Worm (Caenorhabditis elegans) whole organism, L2 larva: ENCODE measurements around the gene clc-18.

Source experiments
- alr-1 ChIP-seq: fragments of 150-350 bp; optimal IDR thresholded peaks from 2 replicates; lab custom pipeline; 2014; ENCODE audit warnings: missing biosample characterization, missing genetic modification characterization
- ama-1 ChIP-seq: fragments of 150-350 bp; optimal IDR thresholded peaks from 2 replicates; lab custom pipeline; 2018; ENCODE audit warnings: inconsistent platforms
- ceh-82 ChIP-seq: fragments of 150-350 bp; optimal IDR thresholded peaks from 2 replicates; lab custom pipeline; 2014; ENCODE audit warnings: missing biosample characterization, missing genetic modification characterization
- egl-27 ChIP-seq: sonication (generic microtip); optimal IDR thresholded peaks from 3 replicates; lab custom pipeline; 2017; ENCODE audit warnings: missing biosample characterization, missing genetic modification reagents, missing genetic modification characterization
- elt-3 ChIP-seq: sonication (generic microtip); optimal IDR thresholded peaks from 2 replicates; lab custom pipeline; 2017; ENCODE audit warnings: missing biosample characterization, missing genetic modification characterization
- lin-13 ChIP-seq: fragments of 150-350 bp; optimal IDR thresholded peaks from 2 replicates; lab custom pipeline; 2014; ENCODE audit warnings: missing biosample characterization, missing genetic modification reagents, missing genetic modification characterization
- nhr-10 ChIP-seq: sonication (generic microtip); optimal IDR thresholded peaks from 2 replicates; lab custom pipeline; 2017; ENCODE audit warnings: missing biosample characterization, missing genetic modification characterization
- nhr-11 ChIP-seq: fragments of 150-350 bp; optimal IDR thresholded peaks from 2 replicates; lab custom pipeline; 2014; ENCODE audit warnings: missing biosample characterization, missing genetic modification characterization
- nhr-23 ChIP-seq: fragments of 150-350 bp; optimal IDR thresholded peaks from 2 replicates; lab custom pipeline; 2014; ENCODE audit warnings: missing biosample characterization, missing genetic modification reagents, missing genetic modification characterization
- nhr-237 ChIP-seq: fragments of 150-350 bp; optimal IDR thresholded peaks from 2 replicates; lab custom pipeline; 2014; ENCODE audit warnings: missing biosample characterization, missing genetic modification characterization
- skn-1 ChIP-seq: sonication (generic microtip); optimal IDR thresholded peaks from 2 replicates; lab custom pipeline; 2017; ENCODE audit warnings: missing biosample characterization, missing genetic modification characterization
- snpc-4 ChIP-seq: fragments of 150-350 bp; optimal IDR thresholded peaks from 2 replicates; lab custom pipeline; 2014; ENCODE audit warnings: missing biosample characterization, missing genetic modification characterization
- unc-39 ChIP-seq: fragments of 150-350 bp; optimal IDR thresholded peaks from 2 replicates; lab custom pipeline; 2014; ENCODE audit warnings: missing biosample characterization, missing genetic modification characterization
- zag-1 ChIP-seq: fragments of 150-350 bp; optimal IDR thresholded peaks from 2 replicates; lab custom pipeline; 2014; ENCODE audit warnings: missing biosample characterization, missing genetic modification characterization

- TF ChIP-seq elt-3 (tag; lab: Kevin White, UChicago), result no peak
- no peak for TF ChIP-seq zag-1 (tag; lab: Kevin White, UChicago)
- no peak for TF ChIP-seq unc-39 (tag; lab: Kevin White, UChicago)
- no peak for TF ChIP-seq nhr-237
- no peak for TF ChIP-seq lin-13 (GFP tag; lab: Kevin White, UChicago)
- no peak for TF ChIP-seq alr-1 (tag; lab: Kevin White, UChicago)
- no peak for TF ChIP-seq snpc-4 (tag; lab: Kevin White, UChicago)
- TF ChIP-seq ceh-82 (tag; lab: Kevin White, UChicago), result no peak
- no peak for TF ChIP-seq skn-1
- no peak for TF ChIP-seq ama-1 (lab: Kevin White, UChicago)
- TF ChIP-seq nhr-23, result no peak
- no peak for TF ChIP-seq nhr-10 (tag; lab: Kevin White, UChicago)
- no peak for TF ChIP-seq nhr-11 (tag; lab: Kevin White, UChicago)
- no peak for TF ChIP-seq egl-27 (tag; lab: Kevin White, UChicago)
Measured at ce11 chrV:4073455-4073854, 36.3 kb downstream of the clc-18 start, which contains the start of gene otpl-2.
